Fruit fly (Drosophila melanogaster) whole organism: ENCODE data around the gene AP-2sigma.

Experiments
- CG8478 ChIP-seq: fragments of >200 bp; optimal IDR thresholded peaks from 2 replicates; lab custom pipeline; 2018; ENCODE audit warnings: inconsistent platforms
- Dll ChIP-seq: fragments of >200 bp; optimal IDR thresholded peaks from 2 replicates; lab custom pipeline; 2017
- EcR ChIP-seq, 2 experiments: fragments of >200 bp; optimal IDR thresholded peaks; 2 replicates each; lab custom pipeline; 2017; ENCODE audit warnings: missing biosample characterization in 2 of 2, missing genetic modification characterization in 2 of 2, missing genetic modification reagents in 2 of 2
- pan ChIP-seq: fragments of >200 bp; optimal IDR thresholded peaks from 2 replicates; lab custom pipeline; 2017
- psq ChIP-seq: fragments of >200 bp; optimal IDR thresholded peaks from 2 replicates; lab custom pipeline; 2017
- usp ChIP-seq: fragments of >200 bp; optimal IDR thresholded peaks from 2 replicates; lab custom pipeline; 2017; ENCODE audit warnings: missing biosample characterization, missing genetic modification characterization, mixed read lengths

Gene AP-2sigma

DNA sequence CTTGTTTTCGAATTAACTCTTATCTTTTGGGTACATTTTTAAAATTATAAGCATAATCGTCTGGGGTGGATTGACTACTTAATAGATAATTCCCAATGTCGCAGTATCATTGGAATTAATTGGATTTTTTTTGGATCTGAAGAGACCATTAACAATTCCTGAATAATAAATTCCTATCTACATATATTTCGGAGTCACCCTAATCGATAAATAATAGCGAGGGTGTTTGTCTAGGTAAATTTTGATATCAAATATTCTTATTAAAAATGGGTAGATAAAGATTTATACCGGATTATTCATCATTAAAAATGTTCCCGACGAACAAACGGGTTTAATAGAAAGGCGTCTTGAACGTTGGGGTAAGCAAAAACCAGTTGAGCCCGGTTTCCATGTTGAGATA, 5.0 kb upstream of the AP-2sigma start:
- TF ChIP-seq psq (lab: Kevin White, UChicago) (no peak), pan (lab: Kevin White, UChicago) (no peak), Dll (lab: Kevin White, UChicago) (no peak), EcR (GFP tag; optimal IDR thresholded peaks at IDR 0.05; lab: Kevin White, UChicago) (no peak), CG8478 (lab: Kevin White, UChicago) (no peak), usp (no peak)

DNA sequence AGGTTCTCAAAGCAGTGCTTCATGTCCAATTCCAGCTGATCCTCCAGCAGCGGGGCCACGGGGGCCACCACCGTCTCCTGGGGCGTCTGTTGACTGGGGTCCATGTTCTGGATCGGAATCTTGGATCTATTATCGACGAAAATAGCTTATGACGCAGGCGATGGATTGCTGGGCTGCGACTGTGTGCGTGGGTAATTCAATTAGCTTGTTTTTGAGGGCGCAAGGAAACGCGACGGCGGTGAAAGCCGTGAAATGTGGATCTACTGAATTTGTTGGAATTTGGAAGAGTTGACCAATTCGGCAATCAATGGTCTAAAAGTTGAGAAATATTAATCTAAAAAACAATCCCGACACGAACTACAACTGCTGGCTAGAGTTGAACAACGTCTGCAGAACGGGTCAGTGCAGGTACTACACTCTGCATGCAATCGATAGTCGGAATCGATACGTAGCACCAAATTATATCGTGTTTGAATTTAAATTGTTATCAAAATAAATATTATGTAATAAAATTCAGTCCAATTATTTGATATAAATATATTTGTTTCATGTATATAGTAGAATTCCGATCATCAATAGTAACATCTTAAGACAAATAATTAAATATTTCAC, 3.7 kb upstream of the AP-2sigma start, which contains the start of gene CG3308:
Gene CG3308 (minus strand): TSS at position 391 of the 612 bp plus-strand sequence.
- TF ChIP-seq EcR (GFP tag; optimal IDR thresholded peaks at IDR 0.05; lab: Kevin White, UChicago) = no peak
- no peak for TF ChIP-seq Dll (lab: Kevin White, UChicago)
- TF ChIP-seq CG8478 (lab: Kevin White, UChicago) = no peak
- no peak for TF ChIP-seq psq (lab: Kevin White, UChicago)
- no peak for TF ChIP-seq pan (lab: Kevin White, UChicago)
- TF ChIP-seq usp = no peak

DNA sequence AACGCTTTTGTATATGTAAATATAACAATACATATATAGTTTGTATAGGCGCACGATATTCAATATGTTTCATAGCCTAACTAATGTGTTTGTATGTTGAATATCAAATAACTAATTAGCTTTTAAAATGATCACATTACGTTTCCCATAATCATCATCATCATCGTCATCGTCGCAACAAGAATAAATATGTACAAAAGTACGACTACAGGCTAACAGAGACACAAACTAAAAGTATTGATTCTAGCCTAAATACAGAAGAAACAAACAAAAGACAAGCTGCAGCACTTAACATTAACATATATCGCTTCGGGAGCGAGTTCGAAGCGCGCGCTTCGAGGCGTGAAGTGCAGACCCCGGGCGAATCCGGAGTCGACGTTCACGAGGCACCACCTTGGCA, 1.3 kb upstream of the AP-2sigma start:
- TF ChIP-seq pan (lab: Kevin White, UChicago) (no peak), EcR (GFP tag; optimal IDR thresholded peaks at IDR 0.05; lab: Kevin White, UChicago) (no peak), CG8478 (lab: Kevin White, UChicago) (no peak), usp (no peak), Dll (lab: Kevin White, UChicago) (no peak), psq (lab: Kevin White, UChicago) (no peak)

DNA sequence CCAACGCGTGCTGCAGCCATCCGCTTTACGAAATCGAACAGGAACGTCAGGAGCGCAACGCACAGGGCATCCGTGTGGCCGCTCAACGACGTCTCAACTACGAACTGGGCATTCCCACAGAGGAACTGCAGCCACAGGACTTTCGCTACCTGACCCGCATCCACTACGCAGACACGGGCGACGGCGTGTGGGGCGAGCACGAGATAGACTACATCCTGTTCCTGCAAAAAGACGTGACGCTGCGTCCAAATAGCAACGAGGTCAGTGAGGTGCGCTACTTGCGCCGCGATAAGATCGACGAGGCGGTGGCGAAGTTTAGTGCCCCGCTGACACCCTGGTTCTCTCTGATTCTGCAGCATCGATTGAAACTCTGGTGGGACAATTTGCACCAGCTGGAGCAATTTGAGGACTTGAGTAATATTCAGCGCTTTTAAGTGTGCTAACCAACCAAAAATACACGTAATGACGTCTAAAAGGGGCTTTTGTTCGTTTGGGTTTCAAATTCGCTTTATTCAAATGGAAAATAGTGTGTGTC, 801 bp upstream of the AP-2sigma start:
- no peak for TF ChIP-seq EcR (GFP tag; optimal IDR thresholded peaks at IDR 0.05; lab: Kevin White, UChicago)
- no peak for TF ChIP-seq CG8478 (lab: Kevin White, UChicago)
- no peak for TF ChIP-seq usp
- TF ChIP-seq psq (lab: Kevin White, UChicago) = no peak
- TF ChIP-seq pan (lab: Kevin White, UChicago) = no peak
- no peak for TF ChIP-seq Dll (lab: Kevin White, UChicago)

DNA sequence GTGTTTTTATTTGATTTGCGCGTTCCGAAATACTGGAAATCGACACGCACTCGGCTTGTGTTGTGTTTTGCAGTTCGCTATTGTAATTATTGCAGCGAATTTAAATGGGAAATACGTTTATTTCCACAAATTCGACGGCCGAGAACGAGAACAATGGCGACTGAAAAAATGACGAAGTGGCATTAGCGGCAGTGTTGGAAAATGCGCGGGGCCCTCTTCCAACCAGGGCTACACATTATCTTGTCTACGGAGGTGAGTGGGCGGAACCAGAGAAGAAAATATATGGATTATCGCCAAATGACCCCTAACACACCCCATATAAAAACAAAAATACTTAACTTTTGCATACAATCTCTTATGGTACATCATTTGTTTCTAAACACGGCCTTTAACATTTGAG, 1.0 kb downstream of the AP-2sigma start, which contains the start of gene Rab1:
Gene Rab1 (minus strand): TSS at position 188 of the 400 bp plus-strand sequence.
- no peak for TF ChIP-seq CG8478 (lab: Kevin White, UChicago)
- no peak for TF ChIP-seq usp
- no peak for TF ChIP-seq Dll (lab: Kevin White, UChicago)
- no peak for TF ChIP-seq psq (lab: Kevin White, UChicago)
- no peak for TF ChIP-seq pan (lab: Kevin White, UChicago)
- no peak for TF ChIP-seq EcR (GFP tag; optimal IDR thresholded peaks at IDR 0.05; lab: Kevin White, UChicago)

DNA sequence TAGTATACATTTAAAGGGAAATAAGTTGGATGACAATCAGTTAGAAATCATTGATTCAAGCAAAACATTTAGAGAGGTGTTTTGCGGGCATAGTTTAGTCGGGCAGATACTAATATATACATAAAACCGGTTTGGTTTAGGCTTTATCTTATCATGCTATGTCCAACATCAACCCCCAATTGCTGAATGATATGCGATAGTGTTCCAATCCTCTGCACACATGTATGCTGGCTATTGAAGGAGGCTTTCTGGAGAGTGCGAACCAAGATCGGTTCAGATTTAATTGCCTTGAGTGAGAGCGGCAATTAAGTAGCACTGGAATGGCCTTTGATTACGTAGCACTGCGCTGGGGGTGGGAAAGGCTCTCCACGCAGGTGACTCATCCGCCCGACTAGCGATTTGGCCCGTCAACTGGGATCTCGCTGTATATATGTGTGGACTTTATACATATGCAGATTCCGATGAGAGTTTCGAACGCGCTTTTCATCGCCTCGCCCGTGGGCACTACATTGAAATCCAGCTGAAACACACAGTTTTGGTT, 1.8 kb downstream of the AP-2sigma start:
- TF ChIP-seq Dll (lab: Kevin White, UChicago) (no peak), pan (lab: Kevin White, UChicago) (no peak), CG8478 (lab: Kevin White, UChicago) (no peak), usp (no peak), psq (lab: Kevin White, UChicago) (no peak), EcR (GFP tag; optimal IDR thresholded peaks at IDR 0.05; lab: Kevin White, UChicago) (no peak)

DNA sequence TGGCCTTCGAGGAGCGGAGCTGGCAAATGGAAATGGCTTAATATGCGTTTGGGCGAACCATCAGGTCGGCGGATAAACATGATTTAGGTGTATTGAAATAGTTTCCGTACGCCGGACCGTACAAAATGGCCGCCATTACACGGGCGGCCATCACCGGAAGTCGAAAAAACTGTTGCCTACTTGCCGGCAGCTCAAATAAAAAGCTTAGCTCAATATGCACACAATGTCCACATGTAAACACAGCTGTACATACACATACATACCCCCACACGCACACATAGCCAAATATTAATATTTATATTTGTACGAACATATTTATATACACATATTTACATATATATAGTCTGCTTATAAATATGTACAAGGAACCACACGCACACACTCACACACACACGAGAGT, 6.7 kb downstream of the AP-2sigma start:
- TF ChIP-seq pan (lab: Kevin White, UChicago) (no peak), Dll (lab: Kevin White, UChicago) (no peak), EcR (GFP tag; optimal IDR thresholded peaks at IDR 0.05; lab: Kevin White, UChicago) (no peak), psq (lab: Kevin White, UChicago) (no peak), CG8478 (lab: Kevin White, UChicago) (no peak), usp (no peak)

DNA sequence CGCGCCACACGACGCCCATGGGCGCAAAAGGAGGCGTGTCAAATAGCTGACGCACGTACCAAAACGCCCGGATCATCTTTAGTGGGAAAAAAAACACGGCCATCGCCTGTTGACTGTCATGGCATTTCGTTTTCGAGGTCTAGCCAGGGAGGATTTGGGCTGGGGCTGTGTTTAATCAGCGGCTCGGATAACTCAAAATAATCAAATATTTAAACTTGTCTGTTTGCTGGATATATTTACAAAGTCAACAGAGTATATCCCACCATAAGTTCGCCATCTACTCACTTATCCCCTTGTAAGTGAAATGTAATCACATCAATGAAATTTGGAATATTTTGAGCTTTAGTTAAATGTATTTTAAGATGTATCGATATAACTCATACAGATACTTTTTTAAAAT, 9.1 kb downstream of the AP-2sigma start:
- TF ChIP-seq EcR (GFP tag; optimal IDR thresholded peaks at IDR 0.05; lab: Kevin White, UChicago) (no peak), psq (lab: Kevin White, UChicago) (no peak), usp (no peak), Dll (lab: Kevin White, UChicago) (no peak), pan (lab: Kevin White, UChicago) (no peak), CG8478 (lab: Kevin White, UChicago) (no peak)

DNA sequence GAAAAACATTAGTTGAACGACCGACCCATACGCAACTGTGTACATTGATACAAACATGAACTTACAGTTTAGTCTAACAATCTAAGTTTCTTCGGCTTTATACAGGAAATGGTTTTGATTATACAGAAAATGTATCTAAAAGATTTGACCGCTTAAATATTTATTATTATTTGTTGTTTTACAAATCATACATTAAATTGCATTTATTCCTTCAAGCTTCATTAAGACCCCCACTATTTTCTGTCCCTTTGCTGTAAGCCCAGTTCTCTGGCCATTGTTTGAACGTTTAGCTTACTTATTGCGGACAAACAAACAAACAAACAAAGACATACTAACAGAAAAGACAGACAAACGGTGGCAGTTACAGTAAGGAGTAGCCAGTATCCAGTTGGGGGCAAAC, 15.6 kb downstream of the AP-2sigma start:
- no peak for TF ChIP-seq usp
- TF ChIP-seq CG8478 (lab: Kevin White, UChicago) = no peak
- no peak for TF ChIP-seq pan (lab: Kevin White, UChicago)
- no peak for TF ChIP-seq psq (lab: Kevin White, UChicago)
- no peak for TF ChIP-seq EcR (GFP tag; optimal IDR thresholded peaks at IDR 0.05; lab: Kevin White, UChicago)
- no peak for TF ChIP-seq Dll (lab: Kevin White, UChicago)

DNA sequence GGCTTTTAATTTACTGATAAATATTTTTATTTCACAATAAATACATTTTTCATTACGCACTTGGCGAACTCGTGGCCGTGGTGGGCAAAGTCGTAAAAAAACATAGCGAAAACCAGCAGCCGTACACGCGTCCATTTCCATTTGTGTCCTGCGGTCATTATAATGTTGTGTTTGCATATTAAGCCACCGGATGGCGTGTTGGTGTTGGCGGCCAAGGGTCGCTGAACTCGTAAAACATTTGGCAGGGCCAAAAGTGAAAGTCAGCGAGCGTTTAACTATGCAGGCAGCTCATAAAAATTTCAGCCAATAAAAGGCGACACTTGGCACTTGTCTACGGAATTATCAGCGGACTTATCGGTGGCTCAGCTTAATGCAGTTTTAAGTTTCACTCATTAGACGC, 17.4 kb downstream of the AP-2sigma start:
- TF ChIP-seq pan (lab: Kevin White, UChicago) = no peak
- no peak for TF ChIP-seq EcR (GFP tag; optimal IDR thresholded peaks at IDR 0.05; lab: Kevin White, UChicago)
- no peak for TF ChIP-seq CG8478 (lab: Kevin White, UChicago)
- TF ChIP-seq Dll (lab: Kevin White, UChicago) = no peak
- TF ChIP-seq psq (lab: Kevin White, UChicago) = no peak
- no peak for TF ChIP-seq usp

DNA sequence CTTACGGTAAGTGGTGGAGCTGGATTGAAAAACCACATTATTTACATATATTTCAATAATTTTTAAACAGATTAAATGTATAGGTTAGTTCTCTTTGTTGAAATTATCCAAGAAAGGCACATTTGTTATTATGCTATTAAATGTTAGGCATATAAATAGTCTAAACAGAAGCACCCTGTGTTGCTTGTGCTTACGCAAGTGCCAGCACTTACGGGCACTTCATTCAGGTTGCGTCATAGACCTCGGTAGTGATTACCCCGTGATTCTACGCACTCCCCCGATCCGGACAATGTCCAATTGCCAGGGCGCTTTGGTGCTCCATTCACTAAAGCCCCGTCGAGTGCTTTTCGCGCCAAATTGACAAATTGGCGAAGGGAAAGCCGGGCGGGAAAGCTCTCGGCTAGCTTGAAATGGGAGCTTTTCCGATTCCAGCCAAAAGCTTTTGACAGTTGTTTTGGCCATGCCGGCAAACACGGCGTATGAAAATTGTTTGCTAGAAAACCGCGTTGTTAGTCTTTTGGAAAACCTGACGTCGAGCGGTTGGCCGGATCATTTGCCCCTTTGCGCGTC, 23.3 kb downstream of the AP-2sigma start, which contains the start of gene ETHR:
Gene ETHR (plus strand): TSS at position 520 of the 570 bp plus-strand sequence.
- TF ChIP-seq psq (lab: Kevin White, UChicago) = no peak
- TF ChIP-seq EcR (GFP tag; optimal IDR thresholded peaks at IDR 0.05; lab: Kevin White, UChicago) = no peak
- TF ChIP-seq usp = no peak
- no peak for TF ChIP-seq pan (lab: Kevin White, UChicago)
- TF ChIP-seq Dll (lab: Kevin White, UChicago) = no peak
- TF ChIP-seq CG8478 (lab: Kevin White, UChicago) = no peak
